Worm (Caenorhabditis elegans) whole organism, late embryonic: ENCODE results near the gene lido-17.

Source experiments
- hlh-6 ChIP-seq: sonication (generic microtip); optimal IDR thresholded peaks from 2 replicates; lab custom pipeline; 2016; ENCODE audit warnings: missing genotype, missing genetic modification characterization, missing compliant biosample characterization
- rnt-1 ChIP-seq: sonication (generic microtip); optimal IDR thresholded peaks from 2 replicates; lab custom pipeline; 2016; ENCODE audit warnings: missing genetic modification characterization, missing compliant biosample characterization
- tbx-7 ChIP-seq: sonication (generic microtip); optimal IDR thresholded peaks from 2 replicates; lab custom pipeline; 2016; ENCODE audit warnings: missing genotype, missing genetic modification characterization, missing compliant biosample characterization

- TF ChIP-seq hlh-6 (tag; lab: Kevin White, UChicago) (no peak), tbx-7 (tag; lab: Kevin White, UChicago) (no peak), rnt-1 (no peak)
Observed at ce11 chrII:9372991-9373390, 19.6 kb downstream of the lido-17 start, which contains the start of gene C06C3.4.
